Worm (Caenorhabditis elegans): ENCODE results near the gene dyf-13.

DNA sequence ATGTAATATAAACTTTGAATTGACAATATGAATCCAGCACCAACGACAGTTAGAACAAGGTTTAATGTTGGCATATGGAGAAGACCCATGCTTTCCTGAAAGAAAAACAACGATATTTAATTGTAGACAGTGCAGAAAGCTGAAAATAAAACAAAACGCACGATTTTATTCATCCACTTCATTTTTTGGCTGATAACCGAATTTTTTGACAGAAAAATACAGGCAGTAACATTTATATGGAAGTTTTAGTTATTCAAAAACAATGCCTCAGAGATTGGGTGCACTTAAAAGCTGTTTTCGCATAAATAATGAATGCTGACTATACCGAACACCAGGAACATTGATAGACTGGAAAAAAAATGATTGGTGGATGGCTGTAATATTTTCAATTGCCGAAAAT is 5.4 kb downstream of the dyf-13 start, which contains the start of gene mfsd-13.2:
- TF ChIP-seq nhr-71 (tag; optimal IDR thresholded peaks at IDR 0.05) (no peak), rnt-1 (tag; optimal IDR thresholded peaks at IDR 0.05) (no peak), lin-15B (tag; optimal IDR thresholded peaks at IDR 0.05) (no peak), pqm-1 (tag; optimal IDR thresholded peaks at IDR 0.05) (no peak), Y116A8C.19 (tag; optimal IDR thresholded peaks at IDR 0.05; ENCODE audit: borderline replicate concordance) (no peak), aha-1 (tag; optimal IDR thresholded peaks at IDR 0.05) (no peak), unc-130 (tag; optimal IDR thresholded peaks at IDR 0.05) (no peak), ama-1 (optimal IDR thresholded peaks at IDR 0.05) (no peak), unc-62 (GFP tag; optimal IDR thresholded peaks at IDR 0.05) (no peak), lin-14 (GFP tag; optimal IDR thresholded peaks at IDR 0.05) (no peak)

All from whole organism, L1 larva.